Fruit fly (Drosophila melanogaster) whole organism: ENCODE data around the gene CG15025.

Experiments
- CG8478 ChIP-seq: fragments of >200 bp; optimal IDR thresholded peaks from 2 replicates; lab custom pipeline; 2018; ENCODE audit warnings: inconsistent platforms
- Dll ChIP-seq: fragments of >200 bp; optimal IDR thresholded peaks from 2 replicates; lab custom pipeline; 2017
- EcR ChIP-seq, 2 experiments: fragments of >200 bp; optimal IDR thresholded peaks; 2 replicates each; lab custom pipeline; 2017; ENCODE audit warnings: missing biosample characterization in 2 of 2, missing genetic modification characterization in 2 of 2, missing genetic modification reagents in 2 of 2
- pan ChIP-seq: fragments of >200 bp; optimal IDR thresholded peaks from 2 replicates; lab custom pipeline; 2017
- psq ChIP-seq: fragments of >200 bp; optimal IDR thresholded peaks from 2 replicates; lab custom pipeline; 2017
- usp ChIP-seq: fragments of >200 bp; optimal IDR thresholded peaks from 2 replicates; lab custom pipeline; 2017; ENCODE audit warnings: missing biosample characterization, missing genetic modification characterization, mixed read lengths

The CG15025 gene

dm6 chr3R:19490996-19491395, at the start of gene CG15025:
Gene CG15025 (minus strand): TSS chr3R:19491115.
- no peak for TF ChIP-seq Dll (lab: Kevin White, UChicago)
- TF ChIP-seq CG8478 (lab: Kevin White, UChicago), result no peak
- TF ChIP-seq pan (lab: Kevin White, UChicago), result no peak
- TF ChIP-seq psq (lab: Kevin White, UChicago), result no peak
- TF ChIP-seq usp, result no peak
- no peak for TF ChIP-seq EcR (GFP tag; optimal IDR thresholded peaks at IDR 0.05; lab: Kevin White, UChicago)

DNA sequence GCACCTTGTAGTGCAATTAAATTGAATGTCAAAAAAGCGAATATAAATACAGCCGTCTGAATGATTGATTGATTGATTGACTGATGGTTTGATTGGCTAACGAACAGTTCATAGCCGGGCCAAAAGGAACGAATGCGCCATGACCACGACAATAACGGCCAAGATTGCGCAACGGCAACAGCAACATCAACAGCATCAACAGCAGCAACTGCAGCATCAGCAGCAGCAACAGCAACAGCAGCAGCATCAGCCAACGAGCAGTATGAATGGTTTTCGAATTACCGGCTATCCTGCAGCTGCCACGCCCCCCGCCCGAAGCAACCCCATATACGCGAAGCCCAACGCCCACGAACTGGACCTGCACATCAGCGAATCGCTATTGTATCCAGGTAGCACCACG, 33.6 kb upstream of the CG15025 start:
- TF ChIP-seq usp (no peak), pan (lab: Kevin White, UChicago) (no peak), EcR (GFP tag; optimal IDR thresholded peaks at IDR 0.05; lab: Kevin White, UChicago) (no peak)

- no peak for TF ChIP-seq EcR (GFP tag; optimal IDR thresholded peaks at IDR 0.05; lab: Kevin White, UChicago)
- TF ChIP-seq pan (lab: Kevin White, UChicago), result no peak
- no peak for TF ChIP-seq usp
- TF ChIP-seq Dll (lab: Kevin White, UChicago), result no peak
- TF ChIP-seq psq (lab: Kevin White, UChicago), result no peak
- no peak for TF ChIP-seq CG8478 (lab: Kevin White, UChicago)
These were observed 19.6 kb upstream of the CG15025 start for dm6 chr3R:19510338-19511130.

dm6 chr3R:19509186-19509522, 18.2 kb upstream of the CG15025 start:
- TF ChIP-seq pan (lab: Kevin White, UChicago) (no peak), Dll (lab: Kevin White, UChicago) (no peak)

- TF ChIP-seq pan (lab: Kevin White, UChicago), result no peak
- TF ChIP-seq Dll (lab: Kevin White, UChicago), result no peak
- no peak for TF ChIP-seq EcR (GFP tag; optimal IDR thresholded peaks at IDR 0.05; lab: Kevin White, UChicago)
These were observed 17.7 kb upstream of the CG15025 start for dm6 chr3R:19508388-19509185.

- TF ChIP-seq Dll (lab: Kevin White, UChicago) (no peak), CG8478 (lab: Kevin White, UChicago) (no peak), pan (lab: Kevin White, UChicago) (no peak), EcR (GFP tag; optimal IDR thresholded peaks at IDR 0.05; lab: Kevin White, UChicago) (no peak), psq (lab: Kevin White, UChicago) (no peak), usp (no peak)
These were observed 12.3 kb upstream of the CG15025 start for dm6 chr3R:19503058-19503682.

DNA sequence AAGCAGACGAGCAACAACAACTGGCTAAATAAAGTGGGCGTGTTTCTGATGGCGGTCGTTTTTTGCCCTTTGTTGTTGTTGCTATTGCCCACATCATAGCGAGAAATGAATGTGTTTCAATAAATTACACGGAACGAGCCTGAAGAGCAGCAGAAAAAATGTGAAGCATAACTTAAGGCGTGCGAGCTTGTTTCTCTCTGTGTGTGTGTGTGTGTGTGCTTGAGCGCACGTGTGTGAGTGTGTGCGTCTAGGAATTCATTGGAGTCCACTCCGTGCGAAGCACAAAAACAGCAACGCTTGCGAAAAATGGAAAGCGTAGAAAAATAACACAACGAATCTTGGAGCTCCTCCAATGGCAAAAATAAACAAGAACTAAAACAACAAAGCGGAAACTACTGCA, 9.7 kb upstream of the CG15025 start:
- TF ChIP-seq psq (lab: Kevin White, UChicago), result no peak
- no peak for TF ChIP-seq usp
- TF ChIP-seq CG8478 (lab: Kevin White, UChicago), result no peak
- TF ChIP-seq pan (lab: Kevin White, UChicago), result no peak
- no peak for TF ChIP-seq Dll (lab: Kevin White, UChicago)
- TF ChIP-seq EcR (GFP tag; optimal IDR thresholded peaks at IDR 0.05; lab: Kevin White, UChicago), result no peak

DNA sequence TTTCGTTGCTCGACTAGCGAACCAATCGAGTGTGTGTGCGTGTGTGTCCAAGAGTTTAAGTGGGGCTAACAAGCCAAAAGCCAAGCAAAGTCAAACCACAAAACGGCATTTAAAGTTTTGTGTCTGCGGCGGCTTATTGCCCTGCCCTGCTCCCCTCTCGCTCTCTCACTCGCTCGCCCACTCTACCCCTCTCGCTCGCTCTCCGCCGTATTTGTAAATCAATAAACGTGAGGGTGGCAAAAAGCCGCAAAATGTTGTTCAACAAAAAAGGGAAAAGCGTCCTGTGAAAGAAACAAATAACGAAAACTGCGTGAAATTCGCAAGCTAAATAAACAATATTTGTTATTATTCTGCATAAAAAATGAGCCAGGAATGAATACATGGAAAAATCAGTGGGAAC, 8.9 kb upstream of the CG15025 start:
- TF ChIP-seq Dll (lab: Kevin White, UChicago) (no peak), pan (lab: Kevin White, UChicago) (no peak), EcR (GFP tag; optimal IDR thresholded peaks at IDR 0.05; lab: Kevin White, UChicago) (no peak), psq (lab: Kevin White, UChicago) (no peak), usp (no peak), CG8478 (lab: Kevin White, UChicago) (no peak)

- TF ChIP-seq pan (lab: Kevin White, UChicago) (no peak), CG8478 (lab: Kevin White, UChicago) (no peak), psq (lab: Kevin White, UChicago) (no peak), usp (no peak), Dll (lab: Kevin White, UChicago) (no peak), EcR (GFP tag; optimal IDR thresholded peaks at IDR 0.05; lab: Kevin White, UChicago) (no peak)
These were observed 8.4 kb upstream of the CG15025 start for dm6 chr3R:19499374-19499703.

dm6 chr3R:19498672-19499373, 7.9 kb upstream of the CG15025 start:
- TF ChIP-seq Dll (lab: Kevin White, UChicago), result no peak
- no peak for TF ChIP-seq usp
- TF ChIP-seq psq (lab: Kevin White, UChicago), result no peak
- TF ChIP-seq EcR (GFP tag; optimal IDR thresholded peaks at IDR 0.05; lab: Kevin White, UChicago), result no peak
- TF ChIP-seq CG8478 (lab: Kevin White, UChicago), result no peak
- TF ChIP-seq pan (lab: Kevin White, UChicago), result no peak

- TF ChIP-seq psq (lab: Kevin White, UChicago), result no peak
- no peak for TF ChIP-seq usp
These were observed 4.3 kb upstream of the CG15025 start for dm6 chr3R:19495217-19495616.
